Fruit fly (Drosophila melanogaster): ENCODE data around the gene pigs.

- TF ChIP-seq Myc (optimal IDR thresholded peaks at IDR 0.05) (no peak), ttk (optimal IDR thresholded peaks at IDR 0.05) (no peak), insv (optimal IDR thresholded peaks at IDR 0.05) (no peak), Sin3A (optimal IDR thresholded peaks at IDR 0.05) (no peak)
These were observed at the start of gene pigs for dm6 chrX:6599880-6600279.

All from Kc167 (cell line).